Fruit fly (Drosophila melanogaster): Measurements from ENCODE around the gene CG4914.

DNA sequence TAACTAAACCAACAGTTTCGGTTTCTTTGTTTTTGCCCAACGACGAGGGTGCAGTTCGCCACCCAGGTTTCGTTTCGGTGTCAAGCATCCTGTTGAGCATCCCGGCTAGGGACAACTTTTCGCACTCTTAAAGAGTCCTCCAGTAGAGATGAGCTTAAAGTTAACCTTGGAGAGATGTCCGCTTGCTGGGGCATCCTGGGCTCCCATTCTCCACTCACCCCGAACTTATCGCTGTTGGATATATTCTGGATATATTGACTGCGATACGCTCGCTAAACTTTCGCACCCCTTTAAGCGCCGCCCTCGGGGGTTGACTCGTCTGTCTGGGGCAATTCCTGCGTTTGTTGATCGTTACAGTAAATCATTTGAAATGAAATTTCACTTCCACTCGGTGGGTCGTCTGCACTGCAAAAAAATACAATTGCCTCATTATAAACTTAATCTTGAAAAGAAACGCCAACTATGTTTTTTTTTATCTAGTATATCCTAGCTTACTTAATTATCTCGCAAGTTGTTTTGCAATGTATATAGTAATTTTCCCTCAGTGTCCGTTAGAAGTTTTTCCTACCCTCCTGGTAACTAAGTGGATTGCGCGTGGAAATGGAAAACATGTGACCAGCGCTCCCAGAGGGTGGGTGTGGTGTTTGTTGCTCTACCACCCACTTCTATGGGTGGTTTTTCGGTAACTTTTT is 16.2 kb downstream of the CG4914 start:
- TF ChIP-seq psq (optimal IDR thresholded peaks at IDR 0.05) = no peak
- TF ChIP-seq CG8478 (optimal IDR thresholded peaks at IDR 0.05) = no peak
- no peak for TF ChIP-seq Dll (optimal IDR thresholded peaks at IDR 0.05)
- TF ChIP-seq EcR (GFP tag; optimal IDR thresholded peaks at IDR 0.05) = no peak
- TF ChIP-seq pan (optimal IDR thresholded peaks at IDR 0.05) = no peak
- TF ChIP-seq usp (GFP tag; optimal IDR thresholded peaks at IDR 0.05) = no peak

All from whole organism.